Fruit fly (Drosophila melanogaster): ENCODE data around the gene Gnpnat.

Gnpnat gene

dm6 chr3R:29736678-29737093 is 1.4 kb upstream of the Gnpnat start, which contains the start of the genes CG7601 and CIA30 (continued):
- TF ChIP-seq Dip3 (GFP tag; optimal IDR thresholded peaks at IDR 0.05) (peak; percentile 99), CG10654 (GFP tag; optimal IDR thresholded peaks at IDR 0.05) (peak; percentile 99), Xbp1 (GFP tag; optimal IDR thresholded peaks at IDR 0.05) (peak; percentile 99), lola (GFP tag; optimal IDR thresholded peaks at IDR 0.05) (peak in 1 of 3 experiments; percentile 93), CG9817 (tag; optimal IDR thresholded peaks at IDR 0.05) (peak; percentile 99), CG4328 (GFP tag; optimal IDR thresholded peaks at IDR 0.05) (peak; percentile 98), fd64A (GFP tag; optimal IDR thresholded peaks at IDR 0.05) (peak; percentile 95), zen2 (GFP tag; IDR thresholded peaks at IDR 0.05; ENCODE audit: partially characterized antibody) (no peak), Oli (tag; optimal IDR thresholded peaks at IDR 0.05) (peak; percentile 96), TFAM (GFP tag; optimal IDR thresholded peaks at IDR 0.05) (peak; percentile 84), repo (GFP tag; optimal IDR thresholded peaks at IDR 0.05) (peak; percentile 99), CG8290 (GFP tag; optimal IDR thresholded peaks at IDR 0.05) (peak; percentile 99), CG8290 (tag; optimal IDR thresholded peaks at IDR 0.05) (peak in 1 of 2 experiments; percentile 67), Hey (tag; optimal IDR thresholded peaks at IDR 0.05) (peak; percentile 87), CG12104 (GFP tag; optimal IDR thresholded peaks at IDR 0.05) (peak; percentile 98), Aef1 (GFP tag; IDR thresholded peaks at IDR 0.05) (peak; percentile 100), CG11723 (GFP tag; optimal IDR thresholded peaks at IDR 0.05) (peak; percentile 95), gsb-n (tag; optimal IDR thresholded peaks at IDR 0.05) (peak; percentile 95), Taf1 (GFP tag; IDR thresholded peaks at IDR 0.05) (peak; percentile 100), Nf-YC (tag; optimal IDR thresholded peaks at IDR 0.05) (peak; percentile 90), CG18011 (GFP tag; optimal IDR thresholded peaks at IDR 0.05) (peak; percentile 85), cwo (GFP tag; optimal IDR thresholded peaks at IDR 0.05) (peak; percentile 97), CG6854 (GFP tag; optimal IDR thresholded peaks at IDR 0.05) (peak; percentile 94), insv (GFP tag; optimal IDR thresholded peaks at IDR 0.05) (peak; percentile 25 to 68), ERR (GFP tag; optimal IDR thresholded peaks at IDR 0.05) (peak; percentile 98), ro (GFP tag; IDR thresholded peaks at IDR 0.05) (peak; percentile 100), CkIIα-i1 (GFP tag; IDR thresholded peaks at IDR 0.05) (peak; percentile 100), knrl (GFP tag; IDR thresholded peaks at IDR 0.05; ENCODE audit: partially characterized antibody) (0 out of 3 replicates have a peak, but pooled peaks have one; percentile 41), lilli (GFP tag; optimal IDR thresholded peaks at IDR 0.05) (peak; percentile 99), CG33213 (GFP tag; optimal IDR thresholded peaks at IDR 0.05) (peak; percentile 99), CG5953 (GFP tag; IDR thresholded peaks at IDR 0.05) (peak; percentile 100), CG7745 (tag; optimal IDR thresholded peaks at IDR 0.05) (peak; percentile 46), bcd (GFP tag; optimal IDR thresholded peaks at IDR 0.05) (peak; percentile 99), CG9437 (GFP tag; optimal IDR thresholded peaks at IDR 0.05) (peak; percentile 98), CG3163 (GFP tag; optimal IDR thresholded peaks at IDR 0.05) (peak; percentile 91), HmgZ (tag; optimal IDR thresholded peaks at IDR 0.05) (peak; percentile 98), CG13775 (GFP tag; optimal IDR thresholded peaks at IDR 0.05) (peak; percentile 96), CG4404 (GFP tag; IDR thresholded peaks at IDR 0.05) (peak; percentile 100), CG6791 (GFP tag; IDR thresholded peaks at IDR 0.05; ENCODE audit: partially characterized antibody) (no peak), CG6254 (GFP tag; optimal IDR thresholded peaks at IDR 0.05) (peak; percentile 93), Dbx (GFP tag; IDR thresholded peaks at IDR 0.05) (peak; percentile 100), hkb (optimal IDR thresholded peaks at IDR 0.05) (no peak), hkb (GFP tag; IDR thresholded peaks at IDR 0.05) (peak; percentile 100), D19B (GFP tag; optimal IDR thresholded peaks at IDR 0.05) (peak; percentile 93), CG10321 (GFP tag; IDR thresholded peaks at IDR 0.05) (peak; percentile 90), E2f2 (GFP tag; IDR thresholded peaks at IDR 0.05) (peak; percentile 92), CG4424 (GFP tag; optimal IDR thresholded peaks at IDR 0.05) (peak; percentile 99), CG3838 (GFP tag; optimal IDR thresholded peaks at IDR 0.05) (peak; percentile 92), tll (GFP tag; optimal IDR thresholded peaks at IDR 0.05) (peak; percentile 7 to 41), CG18476 (GFP tag; optimal IDR thresholded peaks at IDR 0.05) (peak; percentile 97), CG18262 (tag; optimal IDR thresholded peaks at IDR 0.05) (peak; percentile 97)
